Fruit fly (Drosophila melanogaster) S2 (cell line): ENCODE measurements around the gene PPP4R2r.

Source experiments
- CG8478 ChIP-seq: fragments of >200 bp; optimal IDR thresholded peaks from 2 replicates; lab custom pipeline; 2018
- CTCF ChIP-seq, 2 experiments: fragments of >200 bp; optimal IDR thresholded peaks; 2 replicates each; lab custom pipeline; 2018

dm6 chrX:10474625-10475024 lies 4.0 kb upstream of the PPP4R2r start, which contains the start of gene nocte:
- no peak for TF ChIP-seq CG8478 (lab: Kevin White, UChicago)
- no peak for TF ChIP-seq CTCF (optimal IDR thresholded peaks at IDR 0.05; lab: Kevin White, UChicago)
